Fruit fly (Drosophila melanogaster) whole organism, wandering third instar larva: ENCODE data around the gene CG14722.

Experiments used
- Vsx2 ChIP-seq: fragments of 200-300, 225-300 bp; sonication (Bioruptor generic); optimal IDR thresholded peaks from 2 replicates; lab custom pipeline; 2018; ENCODE audit warnings: missing biosample characterization, missing genetic modification characterization; ENCODE audit not compliant: partially characterized antibody
- h ChIP-seq: fragments of 200-800 bp; sonication (Bioruptor generic); optimal IDR thresholded peaks from 3 replicates; lab custom pipeline; 2016; ENCODE audit warnings: missing biosample characterization, mild to moderate bottlenecking, missing genetic modification characterization

dm6 chr3R:11773325-11773998 is 31.8 kb downstream of the CG14722 start:
- peak; percentile 9 for TF ChIP-seq Vsx2 (GFP tag; lab: Kevin White, UChicago)
- TF ChIP-seq h (GFP tag; lab: Kevin White, UChicago): no peak
